Worm (Caenorhabditis elegans) whole organism, mixed stage, embryonic: ENCODE measurements around the gene F43G6.17.

Experiments used
- nhr-237 ChIP-seq: fragments of 150-350 bp; optimal IDR thresholded peaks from 2 replicates; lab custom pipeline; 2014; ENCODE audit warnings: missing biosample characterization, missing genetic modification characterization
- nhr-28 ChIP-seq: fragments of 150-350 bp; optimal IDR thresholded peaks from 2 replicates; lab custom pipeline; 2014; ENCODE audit warnings: missing biosample characterization, missing genetic modification characterization
- pha-4 ChIP-seq: fragments of 150-350 bp; optimal IDR thresholded peaks from 2 replicates; lab custom pipeline; 2018; ENCODE audit warnings: missing biosample characterization, missing genetic modification reagents, missing genetic modification characterization
- unc-120 ChIP-seq: sonication (generic microtip); optimal IDR thresholded peaks from 2 replicates; lab custom pipeline; 2017; ENCODE audit warnings: missing genetic modification characterization, missing compliant biosample characterization; ENCODE audit not compliant: poor library complexity, severe bottlenecking
- unc-39 ChIP-seq: fragments of 150-350 bp; optimal IDR thresholded peaks from 2 replicates; lab custom pipeline; 2014; ENCODE audit warnings: missing biosample characterization, missing genetic modification characterization
- unc-62 ChIP-seq: fragments of 150-350 bp; optimal IDR thresholded peaks from 2 replicates; lab custom pipeline; 2014; ENCODE audit warnings: missing biosample characterization, missing genetic modification reagents, missing genetic modification characterization

DNA sequence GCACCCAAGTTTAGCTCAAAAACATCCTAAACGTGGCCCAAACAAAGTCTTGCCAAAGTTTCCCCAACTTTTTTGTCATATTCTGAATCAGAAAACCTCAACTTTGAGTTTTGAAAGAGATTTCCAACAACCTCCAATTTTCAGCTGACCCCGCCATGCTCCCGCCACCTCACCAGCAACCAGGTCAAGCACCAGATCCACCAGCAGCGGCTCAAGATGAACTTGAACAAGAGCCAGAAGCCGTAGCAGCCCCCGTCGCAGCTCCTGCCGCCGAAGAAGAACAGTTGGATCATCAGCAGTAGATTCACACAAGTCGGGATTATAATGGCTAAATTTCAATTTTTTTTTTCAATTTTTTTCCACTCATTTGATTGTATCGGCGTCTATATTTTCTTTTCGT, 8.7 kb downstream of the F43G6.17 start:
- TF ChIP-seq unc-120 (tag; lab: Kevin White, UChicago) (no peak), pha-4 (no peak), unc-62 (GFP tag; lab: Kevin White, UChicago) (no peak), nhr-237 (tag; lab: Kevin White, UChicago) (no peak), unc-39 (no peak), nhr-28 (tag; lab: Kevin White, UChicago) (no peak)
